Worm (Caenorhabditis elegans) whole organism, L1 larva: ENCODE measurements around the gene cgr-1.

Experiments used
- aha-1 ChIP-seq: fragments of 150-350 bp; optimal IDR thresholded peaks from 2 replicates; lab custom pipeline; 2014; ENCODE audit warnings: missing biosample characterization, missing genetic modification characterization
- alr-1 ChIP-seq: fragments of 200-800 bp; sonication (Bioruptor generic); optimal IDR thresholded peaks from 2 replicates; lab custom pipeline; 2018; ENCODE audit warnings: borderline replicate concordance, mild to moderate bottlenecking, missing genetic modification characterization, missing compliant biosample characterization
- ama-1 ChIP-seq: fragments of 150-350 bp; optimal IDR thresholded peaks from 2 replicates; lab custom pipeline; 2014
- ceh-88 ChIP-seq: fragments of 200-800 bp; sonication (Bioruptor generic); IDR thresholded peaks from 2 replicates; pipeline ENCODE4 v1.3.6; 2022; ENCODE audit warnings: missing genetic modification characterization, missing compliant biosample characterization
- elt-3 ChIP-seq, 6 experiments: fragments of 150-350 bp in 1 of 6; sonication (generic microtip); optimal IDR thresholded peaks; 2 replicates each; lab custom pipeline; 2017 to 2018; ENCODE audit warnings: missing biosample characterization in 6 of 6, missing genetic modification characterization in 6 of 6, inconsistent platforms in 1 of 6
- ets-5 ChIP-seq: fragments of 200-800 bp; sonication (Bioruptor generic); IDR thresholded peaks from 2 replicates; pipeline ENCODE4 v1.3.6; 2022; ENCODE audit warnings: missing genetic modification characterization, missing compliant biosample characterization
- lsy-2 ChIP-seq, 2 experiments: fragments of 150-350 bp; optimal IDR thresholded peaks; 2 replicates each; lab custom pipeline; 2014; ENCODE audit warnings: missing biosample characterization in 2 of 2, missing genetic modification characterization in 2 of 2
- nhr-12 ChIP-seq: sonication (generic microtip); optimal IDR thresholded peaks from 2 replicates; lab custom pipeline; 2017; ENCODE audit warnings: missing biosample characterization, missing genetic modification characterization
- nhr-237 ChIP-seq: fragments of 150-350 bp; optimal IDR thresholded peaks from 2 replicates; lab custom pipeline; 2014; ENCODE audit warnings: missing biosample characterization, missing genetic modification characterization
- tbx-2 ChIP-seq: sonication (generic microtip); optimal IDR thresholded peaks from 2 replicates; lab custom pipeline; 2016; ENCODE audit warnings: missing genetic modification characterization, missing compliant biosample characterization

DNA sequence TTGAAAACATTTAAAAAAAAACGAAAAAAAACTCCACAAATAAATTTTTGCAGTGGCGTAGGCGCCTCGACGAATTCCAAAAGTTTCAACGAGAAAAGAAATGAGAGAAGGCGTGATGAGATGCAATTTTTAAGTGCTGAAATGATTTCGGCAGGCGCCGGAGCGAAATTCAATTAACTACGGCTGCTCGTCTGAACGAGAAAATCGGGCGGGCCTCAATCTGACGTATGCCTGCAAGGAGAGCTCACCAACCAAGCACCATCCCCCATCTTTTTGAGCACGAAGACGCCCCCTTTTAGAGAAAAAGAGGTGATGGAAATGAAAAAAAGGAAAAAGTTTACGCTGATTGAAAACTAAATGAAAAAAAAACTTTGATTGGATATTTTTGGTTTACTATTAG is 34.5 kb upstream of the cgr-1 start:
- TF ChIP-seq elt-3 (tag; optimal IDR thresholded peaks at IDR 0.05; lab: Kevin White, UChicago) (no peak), lsy-2 (tag; optimal IDR thresholded peaks at IDR 0.05; lab: Kevin White, UChicago) (no peak), alr-1 (tag; lab: Kevin White, UChicago) (no peak), tbx-2 (no peak), ama-1 (lab: Kevin White, UChicago) (no peak), aha-1 (tag; lab: Kevin White, UChicago) (no peak), nhr-237 (tag; lab: Kevin White, UChicago) (no peak), nhr-12 (tag; lab: Kevin White, UChicago) (no peak), ets-5 (GFP tag; lab: Robert Waterston, UW) (no peak), ceh-88 (no peak)
